Worm (Caenorhabditis elegans) whole organism, L4/young adult: Measurements from ENCODE around the gene pdf-2.

ENCODE experiments used
- W03F9.2 ChIP-seq: fragments of 150-350 bp; optimal IDR thresholded peaks from 2 replicates; lab custom pipeline; 2014; ENCODE audit warnings: missing biosample characterization, missing genetic modification characterization
- dao-5 ChIP-seq: sonication (generic microtip); optimal IDR thresholded peaks from 2 replicates; lab custom pipeline; 2016; ENCODE audit warnings: missing genotype, missing genetic modification characterization, moderate library complexity, missing compliant biosample characterization
- him-1 ChIP-seq: sonication (generic microtip); optimal IDR thresholded peaks from 2 replicates; lab custom pipeline; 2016; ENCODE audit warnings: missing genotype, missing genetic modification reagents, missing genetic modification characterization, missing compliant biosample characterization

pdf-2 gene

DNA sequence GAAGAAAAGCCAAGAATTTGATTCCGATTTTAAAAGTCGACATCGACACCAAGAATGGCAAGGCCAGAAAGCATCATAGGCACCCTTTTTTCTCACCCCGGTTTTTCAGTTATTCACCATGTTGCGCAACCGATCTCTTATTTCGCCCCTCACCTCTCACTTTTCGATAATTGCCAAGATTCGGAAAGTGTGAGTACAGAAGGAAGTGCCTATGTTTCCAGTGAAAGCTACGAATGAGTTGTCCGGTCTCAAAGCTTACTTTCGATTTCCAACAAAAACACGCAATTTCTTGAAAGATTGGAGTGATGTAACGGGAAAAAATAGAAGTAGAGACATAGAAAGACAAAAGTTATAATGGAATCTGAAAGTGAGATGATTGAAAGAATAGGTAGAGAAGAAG, 9.4 kb upstream of the pdf-2 start:
- TF ChIP-seq dao-5 (tag; lab: Kevin White, UChicago) (no peak), W03F9.2 (tag; lab: Kevin White, UChicago) (no peak), him-1 (tag; lab: Kevin White, UChicago) (no peak)

DNA sequence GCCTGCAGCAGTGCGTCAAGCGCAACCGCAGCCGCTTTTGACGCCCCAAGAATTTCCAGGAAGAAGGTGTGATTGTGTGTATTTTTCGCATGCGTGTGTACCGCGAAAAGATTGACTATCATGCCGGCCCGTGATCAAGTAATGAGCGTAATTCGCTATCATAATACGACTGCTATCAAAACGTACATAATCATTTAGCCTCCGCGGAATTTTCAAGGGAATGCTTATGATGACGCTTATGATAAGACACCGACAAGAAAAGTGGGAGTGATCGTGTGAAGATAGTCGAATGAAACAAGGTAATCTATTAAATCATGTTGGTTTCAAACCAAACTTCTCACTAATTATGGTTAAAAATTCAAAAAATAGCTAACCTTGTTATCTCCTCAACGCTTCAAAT, 5.3 kb upstream of the pdf-2 start:
- TF ChIP-seq him-1 (tag; lab: Kevin White, UChicago): no peak
- TF ChIP-seq W03F9.2 (tag; lab: Kevin White, UChicago): no peak
- no peak for TF ChIP-seq dao-5 (tag; lab: Kevin White, UChicago)

DNA sequence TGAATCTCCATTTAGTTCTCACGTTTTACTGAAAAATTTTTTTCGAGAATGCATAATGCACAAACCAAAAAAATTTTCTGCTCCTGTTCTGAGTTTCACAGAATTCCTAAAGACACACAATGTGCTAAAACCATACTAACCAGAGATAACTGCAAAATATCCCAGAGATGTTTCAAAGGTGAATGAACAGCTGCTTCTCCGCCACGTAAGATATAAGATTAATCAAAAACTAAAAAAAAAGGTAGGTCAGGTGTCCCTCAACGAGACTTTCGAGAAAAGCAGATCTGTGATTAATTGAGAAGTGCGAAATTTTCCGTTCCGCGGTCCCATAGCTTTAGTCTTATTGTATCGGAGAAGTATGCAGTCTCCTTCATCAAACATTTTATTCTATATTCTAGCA, 1.6 kb downstream of the pdf-2 start, which contains the start of gene F48B9.3:
Gene F48B9.3 (plus strand): TSS at position 301 of the 400 bp plus-strand sequence.
- TF ChIP-seq W03F9.2 (tag; lab: Kevin White, UChicago) (no peak), dao-5 (tag; lab: Kevin White, UChicago) (no peak), him-1 (tag; lab: Kevin White, UChicago) (no peak)

DNA sequence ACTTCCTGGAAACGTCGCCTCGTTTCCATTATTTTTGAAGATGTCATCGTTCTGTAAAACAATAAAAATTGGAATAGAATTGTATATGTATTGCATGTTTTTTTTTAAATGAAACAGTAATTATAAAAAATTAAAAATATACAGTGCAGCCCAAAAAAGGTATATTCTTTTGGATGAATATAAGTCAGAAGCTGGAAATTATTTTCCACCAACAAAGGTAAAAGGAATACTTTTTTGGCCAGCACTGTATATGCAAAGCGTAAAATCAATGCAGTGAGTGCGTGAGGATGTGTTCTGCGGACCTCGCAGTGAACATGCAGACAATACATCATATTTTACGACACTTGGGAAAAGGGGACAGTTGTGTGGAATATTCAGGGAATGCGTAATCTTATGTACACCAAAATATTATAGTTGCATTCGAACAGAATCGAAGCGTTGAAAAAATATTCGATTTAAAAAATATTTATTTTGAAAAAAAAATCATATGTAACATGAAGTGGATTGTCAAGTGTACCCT, 13.2 kb downstream of the pdf-2 start, which contains the start of gene F48B9.8:
Gene F48B9.8 (minus strand): TSS at position 51 of the 520 bp plus-strand sequence.
- TF ChIP-seq W03F9.2 (tag; lab: Kevin White, UChicago): no peak

ce11 chrX:2177731-2178326, 14.6 kb downstream of the pdf-2 start:
- TF ChIP-seq W03F9.2 (tag; lab: Kevin White, UChicago): no peak
- TF ChIP-seq him-1 (tag; lab: Kevin White, UChicago): no peak
- no peak for TF ChIP-seq dao-5 (tag; lab: Kevin White, UChicago)

DNA sequence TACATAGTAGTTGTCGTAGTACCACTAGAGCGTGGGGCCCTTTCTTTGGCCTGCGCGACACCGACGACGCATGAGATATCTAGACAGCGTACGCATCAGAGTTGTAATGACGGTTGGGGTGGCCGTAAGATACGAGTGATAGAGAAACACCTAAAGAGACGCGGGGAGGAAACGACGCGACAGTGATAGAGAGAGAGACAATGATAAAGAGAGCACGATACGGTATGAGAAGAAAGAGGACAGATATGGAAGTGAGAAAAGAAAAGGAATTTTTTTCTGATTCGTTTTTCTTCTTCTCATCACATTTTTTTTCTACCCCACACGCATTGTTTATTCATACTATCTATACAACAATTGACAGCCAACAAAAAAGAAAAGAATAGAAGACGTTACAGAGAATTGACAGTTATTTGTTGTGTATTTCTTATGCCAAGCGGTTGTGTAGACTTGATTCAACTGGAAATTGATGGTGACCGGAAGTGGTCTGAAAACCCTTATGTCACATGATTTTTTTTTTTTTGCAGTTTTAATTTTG, 15.3 kb downstream of the pdf-2 start:
- no peak for TF ChIP-seq him-1 (tag; lab: Kevin White, UChicago)
- no peak for TF ChIP-seq dao-5 (tag; lab: Kevin White, UChicago)
- TF ChIP-seq W03F9.2 (tag; lab: Kevin White, UChicago): no peak

ce11 chrX:2180588-2180987, 17.4 kb downstream of the pdf-2 start, which contains the start of gene F48B9.1:
TSS of gene F48B9.1 (plus strand) at chrX:2180888.
- TF ChIP-seq W03F9.2 (tag; lab: Kevin White, UChicago) (no peak), dao-5 (tag; lab: Kevin White, UChicago) (no peak), him-1 (tag; lab: Kevin White, UChicago) (no peak)

DNA sequence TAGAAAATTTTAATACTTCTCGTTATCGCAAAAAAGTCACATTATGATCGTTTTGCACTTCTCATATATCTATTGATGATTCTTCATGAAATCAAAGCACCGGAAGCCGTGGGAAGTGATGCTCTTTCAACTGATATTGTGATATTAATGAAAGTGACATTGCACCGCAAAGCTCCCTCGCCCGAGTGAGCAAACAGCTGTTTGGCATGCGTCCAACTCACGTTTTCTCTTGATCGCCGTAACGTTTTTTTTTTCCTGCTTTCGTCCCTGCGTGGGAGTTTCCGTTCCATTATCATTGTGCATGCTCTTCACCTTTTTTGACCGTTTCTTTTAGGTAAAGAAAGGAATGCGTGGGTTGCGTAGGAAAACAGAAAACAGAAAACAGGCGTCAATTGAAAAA, 25.7 kb downstream of the pdf-2 start:
- TF ChIP-seq W03F9.2 (tag; lab: Kevin White, UChicago) (no peak), him-1 (tag; lab: Kevin White, UChicago) (no peak), dao-5 (tag; lab: Kevin White, UChicago) (no peak)

- no peak for TF ChIP-seq him-1 (tag; lab: Kevin White, UChicago)
- no peak for TF ChIP-seq W03F9.2 (tag; lab: Kevin White, UChicago)
- TF ChIP-seq dao-5 (tag; lab: Kevin White, UChicago): no peak
Measured at ce11 chrX:2190740-2191139, 27.6 kb downstream of the pdf-2 start.

- no peak for TF ChIP-seq W03F9.2 (tag; lab: Kevin White, UChicago)
- TF ChIP-seq him-1 (tag; lab: Kevin White, UChicago): no peak
- TF ChIP-seq dao-5 (tag; lab: Kevin White, UChicago): no peak
Measured at ce11 chrX:2191925-2192554, 28.9 kb downstream of the pdf-2 start, which contains the start of gene gap-1. TSS of gene gap-1 (plus strand) at chrX:2192504.

- TF ChIP-seq him-1 (tag; lab: Kevin White, UChicago) (no peak), dao-5 (tag; lab: Kevin White, UChicago) (no peak), W03F9.2 (tag; lab: Kevin White, UChicago) (no peak)
Measured at ce11 chrX:2197444-2197843, 34.3 kb downstream of the pdf-2 start.

ce11 chrX:2199140-2199539, 36.0 kb downstream of the pdf-2 start, which contains the start of gene T24C12.1:
TSS of gene T24C12.1 (plus strand) at chrX:2199440.
- TF ChIP-seq dao-5 (tag; lab: Kevin White, UChicago): no peak
- TF ChIP-seq W03F9.2 (tag; lab: Kevin White, UChicago): no peak
- TF ChIP-seq him-1 (tag; lab: Kevin White, UChicago): no peak

DNA sequence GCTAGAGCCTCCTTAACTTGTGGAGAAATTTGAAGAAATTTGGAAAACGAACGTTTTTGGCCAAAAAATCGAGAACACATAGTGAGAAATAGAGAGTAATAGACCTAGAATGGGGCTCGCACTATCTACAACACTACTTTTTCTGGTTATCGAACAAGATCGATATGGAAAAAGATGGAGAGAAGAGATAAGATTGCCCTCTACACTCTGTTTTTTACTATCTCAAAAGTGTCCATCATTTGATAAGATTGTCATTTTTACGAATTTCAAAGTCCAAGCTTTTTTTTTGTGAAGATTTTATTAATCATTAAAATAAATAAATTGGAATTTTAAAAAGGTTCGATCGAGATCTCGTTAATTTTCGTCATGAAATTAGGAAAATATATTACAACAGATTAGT, 40.6 kb downstream of the pdf-2 start, which contains the start of gene T24C12.3:
Gene T24C12.3 (minus strand): TSS at position 134 of the 400 bp plus-strand sequence.
- TF ChIP-seq W03F9.2 (tag; lab: Kevin White, UChicago): no peak
- no peak for TF ChIP-seq dao-5 (tag; lab: Kevin White, UChicago)
- no peak for TF ChIP-seq him-1 (tag; lab: Kevin White, UChicago)
